Worm (Caenorhabditis elegans): Measurements from ENCODE around the gene C04G6.13.

C04G6.13 gene

ce11 chrII:5049249-5049648 is 44.8 kb upstream of the C04G6.13 start:
- TF ChIP-seq unc-62 (GFP tag; optimal IDR thresholded peaks at IDR 0.05) (peak; percentile 56), nhr-25 (tag; optimal IDR thresholded peaks at IDR 0.05) (peak; percentile 58), nfya-1 (tag; optimal IDR thresholded peaks at IDR 0.05; ENCODE audit: insufficient read depth) (peak; percentile 17), elt-3 (tag; optimal IDR thresholded peaks at IDR 0.05) (peak in 1 of 3 experiments; percentile 14), daf-12 (tag; optimal IDR thresholded peaks at IDR 0.05) (no peak), nhr-23 (tag; optimal IDR thresholded peaks at IDR 0.05) (peak; percentile 48), ceh-28 (tag; optimal IDR thresholded peaks at IDR 0.05) (peak; percentile 5), jun-1 (tag; optimal IDR thresholded peaks at IDR 0.05) (no peak), mml-1 (tag; optimal IDR thresholded peaks at IDR 0.05) (no peak), nhr-43 (tag; optimal IDR thresholded peaks at IDR 0.05; ENCODE audit: poor library complexity, severe bottlenecking) (peak; percentile 13)

DNA sequence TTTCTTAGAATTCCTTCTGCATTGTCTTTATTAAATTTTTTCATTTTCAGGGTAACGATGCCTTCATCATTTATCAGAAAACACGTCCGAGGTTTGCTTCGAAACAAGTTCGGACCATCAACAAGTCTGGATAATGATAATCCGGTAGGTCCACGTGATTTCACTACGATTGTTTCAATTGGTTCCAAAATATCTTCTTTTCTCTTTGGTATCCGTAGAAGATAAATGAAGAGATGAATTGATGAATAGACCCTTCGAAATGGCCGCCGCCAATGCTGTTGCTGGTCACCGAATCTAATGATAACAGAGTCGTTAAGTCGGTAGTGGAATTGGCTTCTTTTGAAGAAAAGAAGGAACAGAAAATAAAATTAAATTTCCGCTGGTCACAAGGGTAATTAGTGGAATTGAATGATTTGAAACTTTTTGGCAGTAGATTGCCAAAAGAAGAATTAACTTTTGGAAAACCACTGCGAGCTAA is 44.1 kb upstream of the C04G6.13 start, which contains the start of gene F33G12.6:
Gene F33G12.6, plus strand, starts transcription at position 51 of the 478 bp plus-strand sequence.
- no peak for TF ChIP-seq ztf-4 (tag; optimal IDR thresholded peaks at IDR 0.05)
- TF ChIP-seq elt-2 (tag; optimal IDR thresholded peaks at IDR 0.05), result no peak
- no peak for TF ChIP-seq sea-2 (GFP tag; optimal IDR thresholded peaks at IDR 0.05)
- TF ChIP-seq snpc-4 (tag; optimal IDR thresholded peaks at IDR 0.05), result no peak
- TF ChIP-seq fkh-10 (GFP tag; optimal IDR thresholded peaks at IDR 0.05), result no peak
- TF ChIP-seq R02D3.7 (tag; optimal IDR thresholded peaks at IDR 0.05), result no peak
- no peak for TF ChIP-seq daf-12 (tag; optimal IDR thresholded peaks at IDR 0.05)
- TF ChIP-seq egl-5 (tag; optimal IDR thresholded peaks at IDR 0.05), result peak; percentile 76
- TF ChIP-seq ceh-28 (tag; optimal IDR thresholded peaks at IDR 0.05), result no peak

ce11 chrII:5050776-5051175 is 43.3 kb upstream of the C04G6.13 start:
- no peak for TF ChIP-seq ceh-9 (tag; optimal IDR thresholded peaks at IDR 0.05)
- no peak for TF ChIP-seq nhr-76 (tag; optimal IDR thresholded peaks at IDR 0.05)
- no peak for TF ChIP-seq lin-15B (tag; optimal IDR thresholded peaks at IDR 0.05)
- TF ChIP-seq sea-2 (GFP tag; optimal IDR thresholded peaks at IDR 0.05), result no peak
- TF ChIP-seq skn-1 (tag; optimal IDR thresholded peaks at IDR 0.05), result no peak
- no peak for TF ChIP-seq nhr-67 (tag; optimal IDR thresholded peaks at IDR 0.05)
- no peak for TF ChIP-seq ceh-16 (tag; optimal IDR thresholded peaks at IDR 0.05)
- TF ChIP-seq mml-1 (tag; optimal IDR thresholded peaks at IDR 0.05), result no peak
- no peak for TF ChIP-seq fkh-10 (GFP tag; optimal IDR thresholded peaks at IDR 0.05)
- TF ChIP-seq nhr-77 (tag; optimal IDR thresholded peaks at IDR 0.05), result no peak
- TF ChIP-seq ceh-28 (tag; optimal IDR thresholded peaks at IDR 0.05), result no peak
- TF ChIP-seq mdl-1 (tag; optimal IDR thresholded peaks at IDR 0.05), result no peak

- peak; percentile 91 for TF ChIP-seq pqm-1 (tag; optimal IDR thresholded peaks at IDR 0.05)
- TF ChIP-seq elt-1 (tag; optimal IDR thresholded peaks at IDR 0.05), result peak; percentile 47
- peak; percentile 94 for TF ChIP-seq nhr-43 (tag; optimal IDR thresholded peaks at IDR 0.05; ENCODE audit: poor library complexity, severe bottlenecking)
- TF ChIP-seq snpc-4 (tag; optimal IDR thresholded peaks at IDR 0.05), result peak; percentile 96
- TF ChIP-seq nhr-28 (tag; optimal IDR thresholded peaks at IDR 0.05), result no peak
- no peak for TF ChIP-seq nhr-12 (tag; optimal IDR thresholded peaks at IDR 0.05)
- TF ChIP-seq nhr-77 (tag; optimal IDR thresholded peaks at IDR 0.05), result peak; percentile 13
- peak; percentile 53 for TF ChIP-seq fkh-10 (GFP tag; optimal IDR thresholded peaks at IDR 0.05)
- peak; percentile 99 for TF ChIP-seq nhr-25 (tag; optimal IDR thresholded peaks at IDR 0.05)
- TF ChIP-seq R02D3.7 (tag; optimal IDR thresholded peaks at IDR 0.05), result peak; percentile 84
- peak; percentile 91 for TF ChIP-seq skn-1 (tag; optimal IDR thresholded peaks at IDR 0.05)
- peak; percentile 57 for TF ChIP-seq tbx-2 (tag; optimal IDR thresholded peaks at IDR 0.05)
- no peak for TF ChIP-seq aly-2 (tag; optimal IDR thresholded peaks at IDR 0.05)
- peak; percentile 78 for TF ChIP-seq lsy-12 (tag; optimal IDR thresholded peaks at IDR 0.05)
- no peak for TF ChIP-seq zag-1 (tag; optimal IDR thresholded peaks at IDR 0.05)
- TF ChIP-seq sea-2 (GFP tag; optimal IDR thresholded peaks at IDR 0.05), result no peak
- no peak for TF ChIP-seq eor-1 (tag; optimal IDR thresholded peaks at IDR 0.05)
- TF ChIP-seq ceh-82 (tag; optimal IDR thresholded peaks at IDR 0.05), result peak; percentile 48
- peak; percentile 96 for TF ChIP-seq lin-39 (tag; optimal IDR thresholded peaks at IDR 0.05)
- no peak for TF ChIP-seq ceh-9 (tag; optimal IDR thresholded peaks at IDR 0.05)
- TF ChIP-seq ceh-28 (tag; optimal IDR thresholded peaks at IDR 0.05), result peak; percentile 89
- peak; percentile 99 for TF ChIP-seq pha-4 (tag; optimal IDR thresholded peaks at IDR 0.05)
- TF ChIP-seq ama-1 (optimal IDR thresholded peaks at IDR 0.05), result peak; percentile 90
- no peak for TF ChIP-seq unc-39 (tag; optimal IDR thresholded peaks at IDR 0.05)
- TF ChIP-seq unc-62 (GFP tag; optimal IDR thresholded peaks at IDR 0.05), result peak; percentile 58
- TF ChIP-seq nhr-23 (tag; optimal IDR thresholded peaks at IDR 0.05), result peak; percentile 98
- TF ChIP-seq fos-1 (tag; optimal IDR thresholded peaks at IDR 0.05), result no peak
- TF ChIP-seq lin-15B (tag; optimal IDR thresholded peaks at IDR 0.05), result peak; percentile 98
- peak; percentile 67 for TF ChIP-seq ztf-4 (tag; optimal IDR thresholded peaks at IDR 0.05)
- peak; percentile 86 for TF ChIP-seq hmg-11 (tag; optimal IDR thresholded peaks at IDR 0.05)
- TF ChIP-seq fkh-2 (tag; optimal IDR thresholded peaks at IDR 0.05), result no peak
- peak; percentile 77 for TF ChIP-seq jun-1 (tag; optimal IDR thresholded peaks at IDR 0.05)
- no peak for TF ChIP-seq egl-27 (tag; optimal IDR thresholded peaks at IDR 0.05)
- TF ChIP-seq ZK546.5 (tag; optimal IDR thresholded peaks at IDR 0.05), result peak; percentile 37
- TF ChIP-seq nhr-76 (tag; optimal IDR thresholded peaks at IDR 0.05), result peak; percentile 11
- peak; percentile 98 for TF ChIP-seq elt-2 (tag; optimal IDR thresholded peaks at IDR 0.05)
- peak; percentile 99 for TF ChIP-seq nfya-1 (tag; optimal IDR thresholded peaks at IDR 0.05; ENCODE audit: insufficient read depth)
These were observed 38.8 kb upstream of the C04G6.13 start, which contains the start of the genes ify-1 and rpl-22 for ce11 chrII:5055129-5055666. TSS of gene ify-1 (minus strand) at chrII:5055179. TSS of gene rpl-22 (plus strand) at chrII:5055616.

Measured in whole organism, L3 larva.